Worm (Caenorhabditis elegans) whole organism, L4 larva: Measurements from ENCODE around the gene ttn-1.
A peak's percentile ranks its signal among the peaks of the same experiment; 100 is the strongest.

Experiments
- F26F4.8 ChIP-seq: fragments of 200-800 bp; sonication (Bioruptor generic); conservative IDR thresholded peaks from 2 replicates; pipeline ENCODE4 v1.3.6; 2022; ENCODE audit warnings: missing genetic modification characterization, missing compliant biosample characterization
- T20F7.1 ChIP-seq: fragments of 200-800 bp; sonication (Bioruptor generic); optimal IDR thresholded peaks from 2 replicates; lab custom pipeline; 2018; ENCODE audit warnings: mild to moderate bottlenecking, missing genetic modification characterization, missing compliant biosample characterization
- T26A8.4 ChIP-seq: fragments of 200-800 bp; sonication (Bioruptor generic); IDR thresholded peaks from 2 replicates; pipeline ENCODE4 v1.3.6; 2022; ENCODE audit warnings: missing genetic modification characterization, missing compliant biosample characterization
- Y105C5A.15 ChIP-seq: fragments of 200-800 bp; sonication (Bioruptor generic); IDR thresholded peaks from 2 replicates; pipeline ENCODE4 v1.3.6; 2022; ENCODE audit warnings: missing genetic modification characterization, missing compliant biosample characterization
- Y48G9A.11 ChIP-seq: fragments of 200-800 bp; sonication (Bioruptor generic); IDR thresholded peaks from 2 replicates; pipeline ENCODE4 v1.3.6; 2022; ENCODE audit warnings: missing genetic modification reagents, missing genetic modification characterization, missing compliant biosample characterization
- ZK337.2 ChIP-seq: fragments of 200-800 bp; sonication (Bioruptor generic); IDR thresholded peaks from 2 replicates; pipeline ENCODE4 v1.3.6; 2022; ENCODE audit warnings: missing genetic modification reagents, missing genetic modification characterization, missing compliant biosample characterization
- aha-1 ChIP-seq: fragments of 150-350 bp; peaks from one replicate; lab custom pipeline; 2014; ENCODE audit warnings: missing biosample characterization, missing genetic modification characterization
- ama-1 ChIP-seq: fragments of 150-350 bp; optimal IDR thresholded peaks from 2 replicates; lab custom pipeline; 2014; ENCODE audit warnings: inconsistent platforms, mixed read lengths
- ceh-20 ChIP-seq: fragments of 200-800 bp; sonication (Bioruptor generic); IDR thresholded peaks from 2 replicates; pipeline ENCODE4 v1.3.6; 2022; ENCODE audit warnings: missing genetic modification reagents, missing genetic modification characterization, missing compliant biosample characterization
- ceh-32 ChIP-seq: sonication (generic microtip); optimal IDR thresholded peaks from 2 replicates; lab custom pipeline; 2016; ENCODE audit warnings: mild to moderate bottlenecking, missing genetic modification characterization, missing compliant biosample characterization; ENCODE audit not compliant: poor library complexity
- cey-2 ChIP-seq: sonication (generic microtip); optimal IDR thresholded peaks from 3 replicates; lab custom pipeline; 2017; ENCODE audit warnings: missing genetic modification characterization, mild to moderate bottlenecking, missing compliant biosample characterization, antibody characterized with exemption, borderline replicate concordance; ENCODE audit not compliant: insufficient read depth
- daf-12 ChIP-seq: fragments of 150-350 bp; optimal IDR thresholded peaks from 2 replicates; lab custom pipeline; 2014; ENCODE audit warnings: missing biosample characterization, missing genetic modification reagents, missing genetic modification characterization
- daf-19 ChIP-seq: fragments of 200-800 bp; sonication (Bioruptor generic); conservative IDR thresholded peaks from 2 replicates; pipeline ENCODE4 v1.3.6; 2022; ENCODE audit warnings: missing genetic modification characterization, missing compliant biosample characterization
- daf-8 ChIP-seq: fragments of 200-800 bp; sonication (Bioruptor generic); IDR thresholded peaks from 2 replicates; pipeline ENCODE4 v1.3.6; 2022; ENCODE audit warnings: missing genetic modification characterization, missing compliant biosample characterization
- dmd-6 ChIP-seq: fragments of 200-800 bp; sonication (Bioruptor generic); IDR thresholded peaks from 2 replicates; pipeline ENCODE4 v1.3.6; 2022; ENCODE audit warnings: missing genetic modification reagents, missing genetic modification characterization, missing compliant biosample characterization
- dmd-9 ChIP-seq: fragments of 200-800 bp; sonication (Bioruptor generic); IDR thresholded peaks from 2 replicates; pipeline ENCODE4 v1.3.6; 2022; ENCODE audit warnings: missing genetic modification reagents, missing genetic modification characterization, missing compliant biosample characterization
- dpl-1 ChIP-seq: fragments of 150-350 bp; optimal IDR thresholded peaks from 2 replicates; lab custom pipeline; 2014; ENCODE audit warnings: missing biosample characterization, missing genetic modification reagents, missing genetic modification characterization
- dve-1 ChIP-seq: sonication (generic microtip); optimal IDR thresholded peaks from 2 replicates; lab custom pipeline; 2017; ENCODE audit warnings: antibody characterized with exemption, mild to moderate bottlenecking, missing genetic modification characterization, missing compliant biosample characterization; ENCODE audit not compliant: insufficient read depth
- egl-27 ChIP-seq: sonication (generic microtip); optimal IDR thresholded peaks from 3 replicates; lab custom pipeline; 2017; ENCODE audit warnings: missing biosample characterization, missing genetic modification reagents, missing genetic modification characterization
- egl-43 ChIP-seq: fragments of 200-800 bp; sonication (Bioruptor generic); IDR thresholded peaks from 2 replicates; pipeline ENCODE4 v1.3.6; 2022; ENCODE audit warnings: missing genetic modification reagents, missing genetic modification characterization, missing compliant biosample characterization
- hif-1 ChIP-seq, 2 experiments: sonication (generic microtip); optimal IDR thresholded peaks; 2 replicates each; lab custom pipeline; 2016 to 2017; ENCODE audit warnings: missing compliant biosample characterization in 2 of 2, missing genetic modification characterization in 2 of 2, missing genetic modification reagents in 2 of 2, missing genotype in 2 of 2, mild to moderate bottlenecking in 1 of 2
- hlh-30 ChIP-seq: sonication (generic microtip); optimal IDR thresholded peaks from 2 replicates; lab custom pipeline; 2017; ENCODE audit warnings: antibody characterized with exemption, mild to moderate bottlenecking, missing genetic modification characterization, missing compliant biosample characterization; ENCODE audit not compliant: insufficient read depth
- lim-7 ChIP-seq: fragments of 200-800 bp; sonication (Bioruptor generic); IDR thresholded peaks from 2 replicates; pipeline ENCODE4 v1.3.6; 2022; ENCODE audit warnings: missing genetic modification characterization, missing compliant biosample characterization
- lin-1 ChIP-seq: fragments of 200-800 bp; sonication (Bioruptor generic); IDR thresholded peaks from 2 replicates; pipeline ENCODE4 v1.3.6; 2022; ENCODE audit warnings: missing genetic modification reagents, missing genetic modification characterization, missing compliant biosample characterization
- lin-13 ChIP-seq: fragments of 150-350 bp; optimal IDR thresholded peaks from 2 replicates; lab custom pipeline; 2014; ENCODE audit warnings: missing biosample characterization, missing genetic modification reagents, missing genetic modification characterization
- lin-39 ChIP-seq: fragments of 150-350 bp; optimal IDR thresholded peaks from 2 replicates; lab custom pipeline; 2014; ENCODE audit warnings: missing biosample characterization, missing genetic modification reagents, missing genetic modification characterization
- lsy-2 ChIP-seq, 2 experiments: fragments of 150-350 bp in 1 of 2; sonication (generic microtip) in 1 of 2; optimal IDR thresholded peaks; 2 replicates each; lab custom pipeline; 2014 to 2017; ENCODE audit warnings: missing biosample characterization in 2 of 2, missing genetic modification characterization in 2 of 2
- mdl-1 ChIP-seq, 2 experiments: fragments of 150-350 bp in 1 of 2; sonication (generic microtip) in 1 of 2; optimal IDR thresholded peaks; 2 replicates each; lab custom pipeline; 2014 to 2017; ENCODE audit warnings: missing biosample characterization in 2 of 2, missing genetic modification characterization in 2 of 2
- mdt-29 ChIP-seq: fragments of 200-800 bp; sonication (Bioruptor generic); IDR thresholded peaks from 2 replicates; pipeline ENCODE4 v1.3.6; 2022; ENCODE audit warnings: missing genetic modification reagents, missing genetic modification characterization, missing compliant biosample characterization
- mes-2 ChIP-seq: sonication (generic microtip); optimal IDR thresholded peaks from 2 replicates; lab custom pipeline; 2016; ENCODE audit warnings: missing genotype, mild to moderate bottlenecking, missing genetic modification characterization, missing compliant biosample characterization; ENCODE audit not compliant: poor library complexity, severe bottlenecking
- nhr-10 ChIP-seq: fragments of 150-350 bp; optimal IDR thresholded peaks from 2 replicates; lab custom pipeline; 2014; ENCODE audit warnings: missing biosample characterization, missing genetic modification characterization
- nhr-111 ChIP-seq: fragments of 200-800 bp; sonication (Bioruptor generic); optimal IDR thresholded peaks from 2 replicates; lab custom pipeline; 2018; ENCODE audit warnings: mild to moderate bottlenecking, missing genetic modification characterization, missing compliant biosample characterization
- nhr-42 ChIP-seq: fragments of 200-800 bp; sonication (Bioruptor generic); IDR thresholded peaks from 2 replicates; pipeline ENCODE4 v1.3.6; 2022; ENCODE audit warnings: missing genetic modification characterization, missing compliant biosample characterization
- nhr-6 ChIP-seq: fragments of 150-350 bp; optimal IDR thresholded peaks from 2 replicates; lab custom pipeline; 2014; ENCODE audit warnings: missing biosample characterization, missing genetic modification characterization
- pqm-1 ChIP-seq: sonication (generic microtip); optimal IDR thresholded peaks from 2 replicates; lab custom pipeline; 2017; ENCODE audit warnings: missing biosample characterization, missing genetic modification characterization
- rbr-2 ChIP-seq: sonication (generic microtip); optimal IDR thresholded peaks from 2 replicates; lab custom pipeline; 2016; ENCODE audit warnings: missing genotype, missing genetic modification characterization, missing compliant biosample characterization
- sdz-12 ChIP-seq: fragments of 200-800 bp; sonication (Bioruptor generic); optimal IDR thresholded peaks from 2 replicates; lab custom pipeline; 2018; ENCODE audit warnings: mild to moderate bottlenecking, missing genetic modification characterization, missing compliant biosample characterization
- set-16 ChIP-seq: fragments of 200-800 bp; sonication (Bioruptor generic); IDR thresholded peaks from 2 replicates; pipeline ENCODE4 v1.3.6; 2022; ENCODE audit warnings: missing genetic modification reagents, missing genetic modification characterization, missing compliant biosample characterization
- snpc-4 ChIP-seq: fragments of 150-350 bp; optimal IDR thresholded peaks from 2 replicates; lab custom pipeline; 2014; ENCODE audit warnings: missing biosample characterization, missing genetic modification characterization
- spr-1 ChIP-seq: sonication (generic microtip); optimal IDR thresholded peaks from 2 replicates; lab custom pipeline; 2016; ENCODE audit warnings: mild to moderate bottlenecking, missing genetic modification characterization, missing compliant biosample characterization
- tag-97 ChIP-seq: fragments of 200-800 bp; sonication (Bioruptor generic); IDR thresholded peaks from 2 replicates; pipeline ENCODE4 v1.3.6; 2022; ENCODE audit warnings: missing genetic modification characterization, missing compliant biosample characterization
- unc-62 ChIP-seq, 3 experiments: fragments of 150-350 bp in 1 of 3; sonication (generic microtip); optimal IDR thresholded peaks in 2 of 3; peaks in 1 of 3; 1 replicate in 1 of 3; 2 replicates in 2 of 3; lab custom pipeline; 2014 to 2017; ENCODE audit warnings: missing biosample characterization in 3 of 3, missing genetic modification characterization in 3 of 3, missing genetic modification reagents in 3 of 3, missing genotype in 1 of 3
- vab-7 ChIP-seq: fragments of 200-800 bp; sonication (Bioruptor generic); IDR thresholded peaks from 2 replicates; pipeline ENCODE4 v1.3.6; 2022; ENCODE audit warnings: missing genetic modification reagents, missing genetic modification characterization, missing compliant biosample characterization
- zfp-3 ChIP-seq: fragments of 200-800 bp; sonication (Bioruptor generic); conservative IDR thresholded peaks from 2 replicates; pipeline ENCODE4 v1.3.6; 2022; ENCODE audit warnings: missing genetic modification reagents, missing genetic modification characterization, missing compliant biosample characterization

Gene ttn-1

ce11 chrV:6224494-6224959 is 22.1 kb upstream of the ttn-1 start (continued):
- peak; percentile 94 for TF ChIP-seq rbr-2 (tag; lab: Kevin White, UChicago)
- peak; percentile 95; the same call in 1 of the 2 replicates for TF ChIP-seq ceh-20 (GFP tag; lab: Robert Waterston, UW)
- peak; percentile 54 for TF ChIP-seq dpl-1 (GFP tag; lab: Kevin White, UChicago)
- TF ChIP-seq egl-27 (tag; lab: Kevin White, UChicago): peak; percentile 43

ce11 chrV:6224019-6224335 is 21.5 kb upstream of the ttn-1 start:
- TF ChIP-seq set-16 (GFP tag; lab: Robert Waterston, UW) (peak; percentile 57; the same call in 1 of the 2 replicates), egl-43 (GFP tag; lab: Robert Waterston, UW) (peak; percentile 65), mdt-29 (GFP tag; lab: Robert Waterston, UW) (no peak), nhr-10 (tag; lab: Kevin White, UChicago) (no peak), lin-39 (no peak), daf-8 (GFP tag; lab: Robert Waterston, UW) (0 out of 2 replicates have a peak, but pooled peaks have one; percentile 39), dmd-9 (GFP tag; lab: Robert Waterston, UW) (peak; percentile 42; the same call in 1 of the 2 replicates), aha-1 (tag; lab: Kevin White, UChicago) (peak; percentile 92), nhr-42 (GFP tag; lab: Robert Waterston, UW) (peak; percentile 69; the same call in 1 of the 2 replicates), F26F4.8 (GFP tag; lab: Robert Waterston, UW) (peak; percentile 64; the same call in 1 of the 2 replicates), daf-19 (GFP tag; lab: Robert Waterston, UW) (no peak), T26A8.4 (peak; percentile 5), hif-1 (tag; optimal IDR thresholded peaks at IDR 0.05; lab: Kevin White, UChicago) (no peak), lsy-2 (tag; optimal IDR thresholded peaks at IDR 0.05; lab: Kevin White, UChicago) (no peak), egl-27 (tag; lab: Kevin White, UChicago) (no peak)
- TF ChIP-seq, all 104 proteins: peak for 8

ce11 chrV:6223315-6224018 is 21.0 kb upstream of the ttn-1 start:
- no peak for TF ChIP-seq Y105C5A.15 (GFP tag; lab: Robert Waterston, UW)
- TF ChIP-seq vab-7: no peak
- no peak for TF ChIP-seq mdt-29 (GFP tag; lab: Robert Waterston, UW)
- 0 out of 2 replicates have a peak, but pooled peaks have one; percentile 10 for TF ChIP-seq lim-7
- no peak for TF ChIP-seq tag-97 (GFP tag; lab: Robert Waterston, UW)
- TF ChIP-seq F26F4.8 (GFP tag; lab: Robert Waterston, UW): no peak
- no peak; the same call in 1 of the 2 replicates for TF ChIP-seq dmd-6
- TF ChIP-seq nhr-111 (GFP tag; lab: Kevin White, UChicago): no peak
- no peak for TF ChIP-seq cey-2 (tag; lab: Kevin White, UChicago)
- TF ChIP-seq lin-1 (GFP tag; lab: Robert Waterston, UW): 0 out of 2 replicates have a peak, but pooled peaks have one; percentile 7
- TF ChIP-seq spr-1 (tag; lab: Kevin White, UChicago): no peak
- TF ChIP-seq pqm-1 (tag; lab: Kevin White, UChicago): no peak
- no peak for TF ChIP-seq sdz-12
- no peak for TF ChIP-seq ceh-32 (tag; lab: Kevin White, UChicago)
- peak; percentile 8 for TF ChIP-seq T20F7.1 (GFP tag; lab: Kevin White, UChicago)
- no peak for TF ChIP-seq ZK337.2 (GFP tag; lab: Robert Waterston, UW)
- no peak for TF ChIP-seq Y48G9A.11 (GFP tag; lab: Robert Waterston, UW)
- no peak for TF ChIP-seq daf-12 (tag; lab: Kevin White, UChicago)
- TF ChIP-seq mes-2 (tag; lab: Kevin White, UChicago): no peak
- TF ChIP-seq dve-1: no peak
- no peak for TF ChIP-seq egl-27 (tag; lab: Kevin White, UChicago)
- TF ChIP-seq unc-62 (GFP tag; optimal IDR thresholded peaks at IDR 0.05 in 1 of 2; lab: Kevin White, UChicago): peak in 1 of 2 experiments; percentile 71
- TF ChIP-seq unc-62 (tag; optimal IDR thresholded peaks at IDR 0.05; lab: Kevin White, UChicago): no peak
- no peak for TF ChIP-seq hlh-30
- no peak for TF ChIP-seq mdl-1 (tag; optimal IDR thresholded peaks at IDR 0.05; lab: Kevin White, UChicago)
- no peak for TF ChIP-seq snpc-4 (tag; lab: Kevin White, UChicago)
- no peak for TF ChIP-seq hif-1 (tag; optimal IDR thresholded peaks at IDR 0.05; lab: Kevin White, UChicago)
- no peak for TF ChIP-seq lin-13
- peak; percentile 50 for TF ChIP-seq ama-1 (lab: Kevin White, UChicago)
- TF ChIP-seq zfp-3 (GFP tag; lab: Robert Waterston, UW): no peak; the same call in 1 of the 2 replicates
- TF ChIP-seq set-16 (GFP tag; lab: Robert Waterston, UW): no peak
- no peak for TF ChIP-seq nhr-6 (tag; lab: Kevin White, UChicago)
